Worm (Caenorhabditis elegans): ENCODE results near the gene C08G5.7.

C08G5.7 gene

ce11 chrII:783532-783931 is 18.4 kb upstream of the C08G5.7 start, which contains the start of gene Y39F10A.6:
TSS of gene Y39F10A.6 (minus strand) at chrII:783632.
- TF ChIP-seq ces-1 (GFP tag; optimal IDR thresholded peaks at IDR 0.05) (no peak), tlp-1 (tag; optimal IDR thresholded peaks at IDR 0.05) (no peak), nhr-90 (tag; optimal IDR thresholded peaks at IDR 0.05; ENCODE audit: poor library complexity) (no peak), fkh-10 (GFP tag; optimal IDR thresholded peaks at IDR 0.05) (no peak), elt-2 (tag; optimal IDR thresholded peaks at IDR 0.05) (no peak), ceh-90 (tag; optimal IDR thresholded peaks at IDR 0.05) (no peak), nhr-28 (tag; optimal IDR thresholded peaks at IDR 0.05) (no peak), ceh-8 (GFP tag; optimal IDR thresholded peaks at IDR 0.05) (no peak)

ce11 chrII:782903-783302 is 17.8 kb upstream of the C08G5.7 start, which contains the start of gene Y39F10A.3:
TSS of gene Y39F10A.3 (minus strand) at chrII:783003.
- TF ChIP-seq ama-1 (optimal IDR thresholded peaks at IDR 0.05) (no peak), fkh-10 (GFP tag; optimal IDR thresholded peaks at IDR 0.05) (no peak), irx-1 (tag; optimal IDR thresholded peaks at IDR 0.05) (no peak), nhr-20 (tag; optimal IDR thresholded peaks at IDR 0.05) (no peak), ceh-90 (tag; optimal IDR thresholded peaks at IDR 0.05) (no peak), swsn-7 (tag; optimal IDR thresholded peaks at IDR 0.05) (no peak), ceh-88 (GFP tag; IDR thresholded peaks at IDR 0.05) (no peak), tlp-1 (tag; optimal IDR thresholded peaks at IDR 0.05) (no peak), lin-14 (GFP tag; optimal IDR thresholded peaks at IDR 0.05) (no peak), C16A3.4 (tag; optimal IDR thresholded peaks at IDR 0.05) (no peak), hpl-2 (GFP tag; optimal IDR thresholded peaks at IDR 0.05) (no peak), sox-4 (tag; optimal IDR thresholded peaks at IDR 0.05) (no peak), blmp-1 (tag; optimal IDR thresholded peaks at IDR 0.05) (no peak), nhr-77 (tag; optimal IDR thresholded peaks at IDR 0.05) (no peak)

ce11 chrII:775033-775432 is 9.9 kb upstream of the C08G5.7 start, which contains the start of gene Y39F10A.1:
TSS of gene Y39F10A.1 (plus strand) at chrII:775333.
- no peak for TF ChIP-seq fkh-8 (tag; optimal IDR thresholded peaks at IDR 0.05)
- TF ChIP-seq nhr-28 (tag; optimal IDR thresholded peaks at IDR 0.05): no peak
- no peak for TF ChIP-seq ztf-11 (tag; optimal IDR thresholded peaks at IDR 0.05)
- TF ChIP-seq lin-35 (GFP tag; optimal IDR thresholded peaks at IDR 0.05): no peak
- no peak for TF ChIP-seq swsn-7 (tag; optimal IDR thresholded peaks at IDR 0.05)
- TF ChIP-seq unc-86 (tag; optimal IDR thresholded peaks at IDR 0.05): no peak
- TF ChIP-seq nhr-85 (tag): no peak
- no peak for TF ChIP-seq sox-4 (tag; optimal IDR thresholded peaks at IDR 0.05)
- no peak for TF ChIP-seq hlh-17 (GFP tag; optimal IDR thresholded peaks at IDR 0.05; ENCODE audit: borderline replicate concordance)
- TF ChIP-seq nhr-90 (tag; optimal IDR thresholded peaks at IDR 0.05; ENCODE audit: poor library complexity): no peak
- no peak for TF ChIP-seq nhr-19 (GFP tag; conservative IDR thresholded peaks at IDR 0.05)
- no peak for TF ChIP-seq rnt-1 (tag; optimal IDR thresholded peaks at IDR 0.05)
- no peak for TF ChIP-seq aha-1 (tag; optimal IDR thresholded peaks at IDR 0.05)
- no peak for TF ChIP-seq ceh-8 (GFP tag; optimal IDR thresholded peaks at IDR 0.05)
- TF ChIP-seq efl-3 (GFP tag; optimal IDR thresholded peaks at IDR 0.05): no peak
- no peak for TF ChIP-seq mep-1 (tag; optimal IDR thresholded peaks at IDR 0.05)
- no peak for TF ChIP-seq irx-1 (tag; optimal IDR thresholded peaks at IDR 0.05)
- TF ChIP-seq dpl-1 (GFP tag; optimal IDR thresholded peaks at IDR 0.05): no peak
- no peak for TF ChIP-seq pqm-1 (tag; optimal IDR thresholded peaks at IDR 0.05)
- no peak for TF ChIP-seq skn-1 (tag; optimal IDR thresholded peaks at IDR 0.05)

ce11 chrII:773830-774229 is 8.7 kb upstream of the C08G5.7 start:
- TF ChIP-seq fkh-10 (GFP tag; optimal IDR thresholded peaks at IDR 0.05): peak; percentile 34
- no peak for TF ChIP-seq nhr-76 (tag; optimal IDR thresholded peaks at IDR 0.05)
- TF ChIP-seq snu-23 (GFP tag; optimal IDR thresholded peaks at IDR 0.05): no peak

ce11 chrII:770253-770652 is 5.1 kb upstream of the C08G5.7 start, which contains the start of gene C08G5.6:
TSS of gene C08G5.6 (plus strand) at chrII:770553.
- TF ChIP-seq pag-3 (tag; optimal IDR thresholded peaks at IDR 0.05; ENCODE audit: borderline replicate concordance, insufficient read depth) (no peak), ceh-82 (tag; optimal IDR thresholded peaks at IDR 0.05) (no peak)
